Worm (Caenorhabditis elegans) whole organism, midembryonic: ENCODE data around the gene T24F1.7.

ENCODE experiments used
- T22C8.4 ChIP-seq: fragments of 200-800 bp; sonication (Bioruptor generic); IDR thresholded peaks from 2 replicates; pipeline ENCODE4 v1.3.6; 2022; ENCODE audit warnings: missing genetic modification characterization, missing compliant biosample characterization
- flt-1 ChIP-seq: fragments of 200-800 bp; sonication (Bioruptor generic); IDR thresholded peaks from 2 replicates; pipeline ENCODE4 v1.3.6; 2022; ENCODE audit warnings: missing genetic modification characterization, missing compliant biosample characterization
- klf-2 ChIP-seq: fragments of 200-800 bp; sonication (Bioruptor generic); conservative IDR thresholded peaks from 2 replicates; pipeline ENCODE4 v1.3.6; 2022; ENCODE audit warnings: missing genetic modification reagents, missing genetic modification characterization, missing compliant biosample characterization
- med-1 ChIP-seq: sonication (generic microtip); optimal IDR thresholded peaks from 2 replicates; lab custom pipeline; 2017; ENCODE audit warnings: missing genetic modification characterization, mild to moderate bottlenecking, missing compliant biosample characterization, antibody characterized with exemption, missing genetic modification reagents; ENCODE audit not compliant: insufficient read depth
- ref-1 ChIP-seq: fragments of 200-800 bp; sonication (Bioruptor generic); conservative IDR thresholded peaks from 2 replicates; pipeline ENCODE4 v1.3.6; 2022; ENCODE audit warnings: missing genetic modification reagents, missing genetic modification characterization, missing compliant biosample characterization
- tab-1 ChIP-seq: fragments of 200-800 bp; sonication (Bioruptor generic); IDR thresholded peaks from 2 replicates; pipeline ENCODE4 v1.3.6; 2022; ENCODE audit warnings: missing genetic modification characterization, missing compliant biosample characterization
- ztf-23 ChIP-seq: fragments of 200-800 bp; sonication (Bioruptor generic); IDR thresholded peaks from 2 replicates; pipeline ENCODE4 v1.3.6; 2022; ENCODE audit warnings: missing genetic modification reagents, missing genetic modification characterization, missing compliant biosample characterization
- ztf-29 ChIP-seq: fragments of 200-800 bp; sonication (Bioruptor generic); IDR thresholded peaks from 2 replicates; pipeline ENCODE4 v1.3.6; 2022; ENCODE audit warnings: missing genetic modification reagents, missing genetic modification characterization, missing compliant biosample characterization

DNA sequence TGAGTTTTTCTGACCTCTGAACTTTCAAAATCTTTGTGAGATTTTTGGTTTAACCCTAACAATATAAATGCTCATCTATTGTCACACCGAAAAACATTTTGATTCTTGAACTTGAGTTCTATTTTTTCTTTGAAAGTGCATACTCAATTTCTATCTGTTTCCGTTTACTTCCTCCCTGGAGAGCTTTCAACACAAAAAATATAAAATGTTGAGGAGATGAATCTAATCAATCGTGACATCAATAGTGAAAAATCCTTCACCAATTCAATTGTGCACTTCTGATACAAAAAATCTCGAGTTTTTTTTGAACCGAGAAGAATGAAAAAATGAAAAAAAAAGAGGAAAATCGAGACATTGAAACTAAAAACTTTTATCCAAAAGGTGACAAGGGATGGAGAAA, 49.4 kb downstream of the T24F1.7 start:
- TF ChIP-seq ztf-23 (GFP tag; lab: Robert Waterston, UW) (no peak), ztf-29 (GFP tag; lab: Robert Waterston, UW) (no peak), klf-2 (GFP tag; lab: Robert Waterston, UW) (no peak), flt-1 (GFP tag; lab: Robert Waterston, UW) (no peak), med-1 (GFP tag; lab: Kevin White, UChicago) (no peak), tab-1 (GFP tag; lab: Robert Waterston, UW) (no peak), ref-1 (GFP tag; lab: Robert Waterston, UW) (no peak), T22C8.4 (GFP tag; lab: Robert Waterston, UW) (no peak)
